Fruit fly (Drosophila melanogaster): ENCODE results near the gene KrT95D.

Gene KrT95D

DNA sequence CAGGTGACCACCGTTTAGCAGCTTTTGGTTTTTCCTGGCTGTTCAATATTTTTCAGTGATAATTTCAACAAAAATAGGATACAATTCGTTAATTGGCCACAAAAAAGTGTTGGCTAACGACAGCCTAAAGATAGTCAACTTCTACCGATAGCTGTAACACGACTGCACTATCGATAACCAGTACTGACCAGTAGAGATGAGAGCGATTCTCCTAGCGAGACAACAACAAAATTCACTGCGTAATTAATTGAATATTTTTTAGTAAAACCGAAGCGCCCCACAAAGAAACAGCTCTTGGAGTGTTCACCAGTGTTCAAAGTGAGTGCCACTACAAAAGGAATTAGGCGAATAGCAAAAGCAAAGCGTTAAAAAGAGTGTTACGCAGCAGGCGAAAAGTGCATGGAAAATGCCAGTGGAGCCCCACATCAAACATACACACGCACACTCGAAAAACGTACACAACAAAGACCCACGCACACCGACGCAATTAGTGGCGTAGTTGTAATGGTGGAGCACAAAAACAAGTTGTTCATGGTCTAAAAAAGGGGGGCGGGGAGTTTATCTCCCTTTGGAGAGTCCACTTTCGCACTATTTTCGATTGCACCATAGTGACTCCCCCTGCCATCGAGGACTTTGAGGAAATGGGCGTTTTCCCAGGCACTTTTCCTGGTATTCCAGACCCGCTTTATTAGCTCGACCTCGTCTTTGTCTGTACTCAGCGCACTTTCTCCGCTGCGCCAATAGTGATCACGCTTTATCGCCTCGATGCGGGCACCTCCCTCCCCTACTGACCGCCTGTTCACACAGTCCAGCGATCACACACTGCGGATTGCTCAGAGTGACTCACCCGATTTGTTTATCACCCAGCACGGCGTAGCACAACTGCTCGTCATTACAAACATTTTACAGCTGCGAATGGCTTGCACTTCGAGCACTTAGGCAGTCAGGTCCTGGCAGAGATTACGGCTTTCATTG, 38.5 kb downstream of the KrT95D start, which contains the start of the genes Epp and Rab7 (continued):
- TF ChIP-seq Dbx (GFP tag; IDR thresholded peaks at IDR 0.05): peak; percentile 66; the same call in 2 of the 3 replicates
- TF ChIP-seq HLH4C (GFP tag; IDR thresholded peaks at IDR 0.05; ENCODE audit: partially characterized antibody): peak; percentile 88
- TF ChIP-seq trh (GFP tag; optimal IDR thresholded peaks at IDR 0.05): no peak
- TF ChIP-seq seq (GFP tag; IDR thresholded peaks at IDR 0.05): no peak
- peak; percentile 80 for TF ChIP-seq sna (GFP tag; IDR thresholded peaks at IDR 0.05; ENCODE audit: partially characterized antibody)
- TF ChIP-seq sens (GFP tag): peak; percentile 89
- TF ChIP-seq pros (GFP tag; optimal IDR thresholded peaks at IDR 0.05): no peak
- peak; percentile 66; the same call in 1 of the 2 replicates for TF ChIP-seq NFAT (GFP tag; IDR thresholded peaks at IDR 0.05)
- no peak for TF ChIP-seq croc (GFP tag; conservative IDR thresholded peaks at IDR 0.05)
- TF ChIP-seq ara (GFP tag; IDR thresholded peaks at IDR 0.05): no peak
- no peak for TF ChIP-seq CG9727 (GFP tag; optimal IDR thresholded peaks at IDR 0.05)
- TF ChIP-seq CG34422 (GFP tag; IDR thresholded peaks at IDR 0.05): peak; percentile 76; the same call in 2 of the 3 replicates
- peak; percentile 81 for TF ChIP-seq B-H2 (GFP tag; optimal IDR thresholded peaks at IDR 0.05)
- TF ChIP-seq CG11456 (GFP tag; IDR thresholded peaks at IDR 0.05): 0 out of 3 replicates have a peak, but pooled peaks have one; percentile 44
- 0 out of 3 replicates have a peak, but pooled peaks have one; percentile 37 for TF ChIP-seq zfh1 (GFP tag; IDR thresholded peaks at IDR 0.05)
- TF ChIP-seq CG11560 (tag; IDR thresholded peaks at IDR 0.05): no peak
- peak; percentile 12 for TF ChIP-seq ewg (GFP tag; optimal IDR thresholded peaks at IDR 0.05)
- TF ChIP-seq sima (GFP tag; optimal IDR thresholded peaks at IDR 0.05): no peak
- TF ChIP-seq lilli (GFP tag; optimal IDR thresholded peaks at IDR 0.05): peak; percentile 67
- TF ChIP-seq CG16815 (GFP tag; optimal IDR thresholded peaks at IDR 0.05): no peak
- no peak for TF ChIP-seq NC2α (GFP tag; optimal IDR thresholded peaks at IDR 0.05)
- TF ChIP-seq danr (GFP tag; IDR thresholded peaks at IDR 0.05): no peak
- peak in 1 of 2 experiments; percentile 28 for TF ChIP-seq chif (GFP tag; optimal IDR thresholded peaks at IDR 0.05)
- TF ChIP-seq D19B (GFP tag; optimal IDR thresholded peaks at IDR 0.05): no peak
- TF ChIP-seq CG14050 (GFP tag; IDR thresholded peaks at IDR 0.05): no peak
- no peak for TF ChIP-seq CG2678 (tag; optimal IDR thresholded peaks at IDR 0.05)
- TF ChIP-seq sob (GFP tag; IDR thresholded peaks at IDR 0.05): peak; percentile 82
- TF ChIP-seq CG17361 (GFP tag; IDR thresholded peaks at IDR 0.05): peak; percentile 50; the same call in 2 of the 3 replicates
- TF ChIP-seq gt (GFP tag; IDR thresholded peaks at IDR 0.05): no peak
- TF ChIP-seq pnt (GFP tag; optimal IDR thresholded peaks at IDR 0.05): no peak
- TF ChIP-seq trem (tag; optimal IDR thresholded peaks at IDR 0.05): peak; percentile 54
- no peak for TF ChIP-seq CG16779 (GFP tag; IDR thresholded peaks at IDR 0.05)
- TF ChIP-seq CG16863 (GFP tag; optimal IDR thresholded peaks at IDR 0.05): peak; percentile 36
- TF ChIP-seq CG9437 (GFP tag; optimal IDR thresholded peaks at IDR 0.05): peak; percentile 22
- TF ChIP-seq CG3726 (GFP tag; IDR thresholded peaks at IDR 0.05): no peak
- no peak for TF ChIP-seq emc (GFP tag; optimal IDR thresholded peaks at IDR 0.05)
- no peak for TF ChIP-seq CG14667 (GFP tag; IDR thresholded peaks at IDR 0.05)
- TF ChIP-seq scrt (GFP tag; optimal IDR thresholded peaks at IDR 0.05): peak; percentile 2
- peak; percentile 29 for TF ChIP-seq ash1 (GFP tag; optimal IDR thresholded peaks at IDR 0.05)
- TF ChIP-seq ac (GFP tag; optimal IDR thresholded peaks at IDR 0.05): no peak
- peak; percentile 63 for TF ChIP-seq vvl (GFP tag; IDR thresholded peaks at IDR 0.05)
- no peak for TF ChIP-seq CG5245 (GFP tag; optimal IDR thresholded peaks at IDR 0.05)
- TF ChIP-seq CG30020 (tag; optimal IDR thresholded peaks at IDR 0.05): peak; percentile 44
- no peak for TF ChIP-seq luna (GFP tag; optimal IDR thresholded peaks at IDR 0.05)
- no peak for TF ChIP-seq ab (GFP tag; optimal IDR thresholded peaks at IDR 0.05)
- TF ChIP-seq Ets97D (GFP tag; optimal IDR thresholded peaks at IDR 0.05): peak; percentile 73
- peak; percentile 19 for TF ChIP-seq CG10979 (tag; optimal IDR thresholded peaks at IDR 0.05)
- TF ChIP-seq Bteb2 (GFP tag; optimal IDR thresholded peaks at IDR 0.05): peak; percentile 59
- no peak for TF ChIP-seq CG10565 (GFP tag; optimal IDR thresholded peaks at IDR 0.05)
- TF ChIP-seq CG7987 (GFP tag; optimal IDR thresholded peaks at IDR 0.05): peak; percentile 35

Measured in whole organism, embryonic.